Worm (Caenorhabditis elegans): ENCODE data around the gene ZK1010.12.
A peak's percentile ranks its signal among the peaks of the same experiment; 100 is the strongest.

Gene ZK1010.12

DNA sequence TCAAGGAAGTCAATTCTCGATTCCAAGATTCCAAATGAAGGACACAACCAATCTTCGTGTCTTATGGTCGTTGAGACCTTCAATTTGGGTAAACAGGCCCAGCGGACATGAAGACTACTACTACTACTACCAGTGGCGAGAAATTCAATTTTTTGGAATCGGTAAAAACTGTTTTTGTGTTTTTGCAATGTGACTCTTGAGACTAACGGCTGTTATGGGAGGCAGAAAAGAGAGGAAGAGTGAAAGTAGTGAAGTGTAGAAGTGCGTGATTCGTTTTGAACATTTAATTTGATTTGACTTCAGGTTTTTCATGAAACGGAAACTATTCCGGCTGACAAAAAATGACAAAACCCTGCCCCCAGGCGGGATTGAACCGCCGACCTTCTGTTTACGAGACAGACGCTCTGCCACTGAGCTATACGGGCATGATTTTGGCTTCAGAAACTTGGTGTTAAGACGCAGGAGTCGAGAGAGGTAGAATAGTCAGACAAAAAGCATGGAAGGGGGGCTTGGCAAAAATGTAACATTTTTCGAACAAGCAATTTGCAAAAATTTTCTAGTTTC lies 24.7 kb downstream of the ZK1010.12 start (continued):
- TF ChIP-seq mes-2 (tag; optimal IDR thresholded peaks at IDR 0.05; ENCODE audit: poor library complexity, severe bottlenecking) (peak; percentile 75), madf-9 (GFP tag; conservative IDR thresholded peaks at IDR 0.05) (no peak; the same call in 1 of the 2 replicates), daf-16 (GFP tag; optimal IDR thresholded peaks at IDR 0.05) (peak; percentile 49 to 75), daf-16 (tag; optimal IDR thresholded peaks at IDR 0.05) (peak; percentile 90), Y48G9A.11 (GFP tag; IDR thresholded peaks at IDR 0.05) (peak; percentile 76), aha-1 (tag) (peak; percentile 97), F44E2.7 (GFP tag; IDR thresholded peaks at IDR 0.05) (0 out of 2 replicates have a peak, but pooled peaks have one; percentile 26), snpc-1.2 (GFP tag; IDR thresholded peaks at IDR 0.05) (peak; percentile 57; the same call in 1 of the 2 replicates), lim-7 (GFP tag; IDR thresholded peaks at IDR 0.05) (peak; percentile 74), tra-1 (GFP tag; IDR thresholded peaks at IDR 0.05) (peak; percentile 63; the same call in 1 of the 2 replicates), tag-97 (GFP tag; IDR thresholded peaks at IDR 0.05) (no peak), nhr-42 (GFP tag; IDR thresholded peaks at IDR 0.05) (peak; percentile 65; the same call in 1 of the 2 replicates), mxl-2 (GFP tag; conservative IDR thresholded peaks at IDR 0.05) (peak; percentile 53; the same call in 1 of the 2 replicates), unc-39 (tag; optimal IDR thresholded peaks at IDR 0.05) (no peak), dmd-9 (GFP tag; IDR thresholded peaks at IDR 0.05) (peak; percentile 25; the same call in 1 of the 2 replicates), nhr-111 (GFP tag; optimal IDR thresholded peaks at IDR 0.05) (peak; percentile 47), dpl-1 (GFP tag; optimal IDR thresholded peaks at IDR 0.05) (peak; percentile 53), rbr-2 (tag; optimal IDR thresholded peaks at IDR 0.05) (peak; percentile 30), ceh-32 (tag; optimal IDR thresholded peaks at IDR 0.05; ENCODE audit: poor library complexity) (no peak), T26A8.4 (GFP tag; IDR thresholded peaks at IDR 0.05) (peak; percentile 83), vab-7 (GFP tag; IDR thresholded peaks at IDR 0.05) (peak; percentile 79), attf-4 (tag; optimal IDR thresholded peaks at IDR 0.05) (no peak), nhr-48 (tag; optimal IDR thresholded peaks at IDR 0.05) (peak; percentile 62), lir-3 (tag; optimal IDR thresholded peaks at IDR 0.05) (no peak), Y5F2A.4 (GFP tag; optimal IDR thresholded peaks at IDR 0.05) (peak; percentile 45), unc-130 (GFP tag; optimal IDR thresholded peaks at IDR 0.05) (peak; percentile 4), Y75B8A.6 (GFP tag; IDR thresholded peaks at IDR 0.05) (no peak; the same call in 1 of the 2 replicates), ZK337.2 (GFP tag; IDR thresholded peaks at IDR 0.05) (peak; percentile 77), nhr-28 (tag; optimal IDR thresholded peaks at IDR 0.05) (no peak), nhr-25 (tag; optimal IDR thresholded peaks at IDR 0.05; ENCODE audit: borderline replicate concordance, insufficient read depth) (peak; percentile 18), R02D3.7 (tag; optimal IDR thresholded peaks at IDR 0.05) (no peak), nhr-6 (tag; optimal IDR thresholded peaks at IDR 0.05) (peak; percentile 17), ceh-44 (GFP tag; IDR thresholded peaks at IDR 0.05) (peak; percentile 58; the same call in 1 of the 2 replicates), set-16 (GFP tag; IDR thresholded peaks at IDR 0.05) (peak; percentile 30; the same call in 1 of the 2 replicates), egl-43 (GFP tag; IDR thresholded peaks at IDR 0.05) (peak; percentile 91), zip-2 (tag; optimal IDR thresholded peaks at IDR 0.05) (no peak), saeg-2 (GFP tag; IDR thresholded peaks at IDR 0.05) (peak; percentile 65), daf-8 (GFP tag; IDR thresholded peaks at IDR 0.05) (no peak), ztf-7 (tag; optimal IDR thresholded peaks at IDR 0.05) (peak; percentile 50), mxl-3 (GFP tag; optimal IDR thresholded peaks at IDR 0.05) (peak; percentile 40), mep-1 (tag; optimal IDR thresholded peaks at IDR 0.05) (peak; percentile 60), dve-1 (tag; optimal IDR thresholded peaks at IDR 0.05; ENCODE audit: insufficient read depth) (peak; percentile 65), T20F7.1 (GFP tag; optimal IDR thresholded peaks at IDR 0.05) (no peak)
